Fruit fly (Drosophila melanogaster) whole organism, embryonic: ENCODE data around the gene Zaf1.

ENCODE experiments used
- Abd-B ChIP-seq: fragments of 200-800 bp; sonication (Bioruptor generic); optimal IDR thresholded peaks from 2 replicates; lab custom pipeline; 2018; ENCODE audit warnings: missing biosample characterization, mild to moderate bottlenecking, missing genetic modification characterization, moderate library complexity
- Antp ChIP-seq: fragments of 200-800 bp; sonication (Bioruptor generic); optimal IDR thresholded peaks from 3 replicates; lab custom pipeline; 2016; ENCODE audit warnings: missing biosample characterization, missing genetic modification characterization
- BEAF-32 ChIP-seq: fragments of 200-800 bp; sonication (Bioruptor generic); optimal IDR thresholded peaks from 3 replicates; lab custom pipeline; 2017; ENCODE audit warnings: missing biosample characterization, missing genetic modification characterization, mild to moderate bottlenecking, moderate library complexity, missing genetic modification reagents
- CG10431 ChIP-seq: fragments of 200-800 bp; sonication (Bioruptor generic); optimal IDR thresholded peaks from 3 replicates; lab custom pipeline; 2018; ENCODE audit warnings: missing biosample characterization, mild to moderate bottlenecking, missing genetic modification characterization
- CG10565 ChIP-seq: fragments of 200-800 bp; sonication (Bioruptor generic); optimal IDR thresholded peaks from 3 replicates; lab custom pipeline; 2016; ENCODE audit warnings: missing biosample characterization, mild to moderate bottlenecking, missing genetic modification characterization
- CG11093 ChIP-seq: fragments of 200-800 bp; sonication (Bioruptor generic); IDR thresholded peaks from 3 replicates; pipeline ENCODE4 v1.3.6; 2022; ENCODE audit warnings: missing biosample characterization, missing genetic modification characterization
- CG11723 ChIP-seq: fragments of 200-800 bp; sonication (Bioruptor generic); optimal IDR thresholded peaks from 2 replicates; lab custom pipeline; 2017; ENCODE audit warnings: missing biosample characterization, mild to moderate bottlenecking, missing genetic modification characterization
- CG12071 ChIP-seq: fragments of 200-800 bp; sonication (Bioruptor generic); optimal IDR thresholded peaks from 3 replicates; lab custom pipeline; 2018; ENCODE audit warnings: missing biosample characterization, mild to moderate bottlenecking, missing genetic modification characterization
- CG12391 ChIP-seq: fragments of 200-800 bp; sonication (Bioruptor generic); optimal IDR thresholded peaks from 3 replicates; lab custom pipeline; 2018; ENCODE audit warnings: missing biosample characterization, mild to moderate bottlenecking, missing genetic modification characterization, moderate library complexity
- CG14710 ChIP-seq: fragments of 200-800 bp; sonication (Bioruptor generic); optimal IDR thresholded peaks from 3 replicates; lab custom pipeline; 2019; ENCODE audit warnings: missing biosample characterization, mild to moderate bottlenecking, missing genetic modification characterization, moderate library complexity
- CG15479 ChIP-seq: fragments of 200-800 bp; sonication (Bioruptor generic); optimal IDR thresholded peaks from 3 replicates; lab custom pipeline; 2019; ENCODE audit warnings: missing biosample characterization, mild to moderate bottlenecking, missing genetic modification characterization, moderate library complexity
- CG17361 ChIP-seq: fragments of 200-800 bp; sonication (Bioruptor generic); IDR thresholded peaks from 3 replicates; pipeline ENCODE4 v1.3.6; 2022; ENCODE audit warnings: missing biosample characterization, missing genetic modification characterization
- CG2120 ChIP-seq: fragments of 200-800 bp; sonication (Bioruptor generic); optimal IDR thresholded peaks from 3 replicates; lab custom pipeline; 2016; ENCODE audit warnings: missing biosample characterization, missing genetic modification characterization
- CG30020 ChIP-seq: fragments of 200-800 bp; optimal IDR thresholded peaks from 2 replicates; lab custom pipeline; 2019; ENCODE audit warnings: missing biosample characterization, mild to moderate bottlenecking, missing genetic modification characterization, moderate library complexity
- CG34422 ChIP-seq: fragments of 200-800 bp; sonication (Bioruptor generic); IDR thresholded peaks from 3 replicates; pipeline ENCODE4 v1.3.6; 2022; ENCODE audit warnings: missing biosample characterization, missing genetic modification characterization
- CG3838 ChIP-seq: fragments of 200-800 bp; sonication (Bioruptor generic); optimal IDR thresholded peaks from 3 replicates; lab custom pipeline; 2016; ENCODE audit warnings: missing biosample characterization, missing genetic modification characterization
- CG6689 ChIP-seq: fragments of 200-800 bp; sonication (Bioruptor generic); IDR thresholded peaks from 2 replicates; pipeline ENCODE4 v1.3.6; 2022; ENCODE audit warnings: missing biosample characterization, missing genetic modification characterization
- CG8478 ChIP-seq: fragments of >200 bp; optimal IDR thresholded peaks from 2 replicates; lab custom pipeline; 2018
- CG9797 ChIP-seq: fragments of 200-800 bp; sonication (Bioruptor generic); optimal IDR thresholded peaks from 3 replicates; lab custom pipeline; 2018; ENCODE audit warnings: missing biosample characterization, mild to moderate bottlenecking, missing genetic modification characterization
- CkIIα-i1 ChIP-seq: fragments of 200-800 bp; sonication (Bioruptor generic); IDR thresholded peaks from 2 replicates; pipeline ENCODE4 v1.3.6; 2022; ENCODE audit warnings: missing biosample characterization, missing genetic modification characterization
- D19B ChIP-seq: fragments of 200-800 bp; sonication (Bioruptor generic); optimal IDR thresholded peaks from 2 replicates; lab custom pipeline; 2017; ENCODE audit warnings: missing biosample characterization, mild to moderate bottlenecking, missing genetic modification characterization
- Deaf1 ChIP-seq: fragments of 200-800 bp; optimal IDR thresholded peaks from 3 replicates; lab custom pipeline; 2019; ENCODE audit warnings: missing biosample characterization, mild to moderate bottlenecking, missing genetic modification characterization, moderate library complexity
- Dfd ChIP-seq, 2 experiments: fragments of >200 bp; optimal IDR thresholded peaks; 2 replicates each; lab custom pipeline; 2017; ENCODE audit warnings: missing biosample characterization in 2 of 2, missing genetic modification characterization in 2 of 2
- Doc3 ChIP-seq: fragments of 200-800 bp; sonication (Bioruptor generic); IDR thresholded peaks from 3 replicates; pipeline ENCODE4 v1.3.6; 2022; ENCODE audit warnings: missing biosample characterization, missing genetic modification characterization; ENCODE audit not compliant: partially characterized antibody
- HLH54F ChIP-seq: fragments of 200-800 bp; sonication (Bioruptor generic); optimal IDR thresholded peaks from 3 replicates; lab custom pipeline; 2016; ENCODE audit warnings: missing biosample characterization, missing genetic modification characterization
- Mes4 ChIP-seq: fragments of 200-800 bp; sonication (Bioruptor generic); optimal IDR thresholded peaks from 2 replicates; lab custom pipeline; 2016; ENCODE audit warnings: missing biosample characterization, missing genetic modification characterization
- Nf-YC ChIP-seq: fragments of 200-800 bp; optimal IDR thresholded peaks from 3 replicates; lab custom pipeline; 2019; ENCODE audit warnings: missing biosample characterization, mild to moderate bottlenecking, missing genetic modification characterization, moderate library complexity
- PHDP ChIP-seq: fragments of 200-800 bp; sonication (Bioruptor generic); optimal IDR thresholded peaks from 3 replicates; lab custom pipeline; 2018; ENCODE audit warnings: missing biosample characterization, mild to moderate bottlenecking, missing genetic modification characterization, moderate library complexity
- Rx ChIP-seq: fragments of 200-800 bp; sonication (Bioruptor generic); IDR thresholded peaks from 2 replicates; pipeline ENCODE4 v1.3.6; 2022; ENCODE audit warnings: missing biosample characterization, missing genetic modification characterization
- Side ChIP-seq: fragments of 200-800 bp; sonication (Bioruptor generic); optimal IDR thresholded peaks from 2 replicates; lab custom pipeline; 2016; ENCODE audit warnings: missing biosample characterization, missing genetic modification characterization
- Taf1 ChIP-seq: fragments of 200-800 bp; sonication (Bioruptor generic); IDR thresholded peaks from 2 replicates; pipeline ENCODE4 v1.3.6; 2022; ENCODE audit warnings: missing biosample characterization, missing genetic modification characterization
- Trl ChIP-seq, 3 experiments: fragments of >200 bp in 2 of 3; fragments of 200-800 bp in 1 of 3; sonication (Bioruptor generic) in 1 of 3; optimal IDR thresholded peaks; 2 replicates in 1 of 3; 3 replicates in 2 of 3; lab custom pipeline; 2016 to 2017; ENCODE audit warnings: missing biosample characterization in 1 of 3, missing genetic modification characterization in 1 of 3
- amos ChIP-seq: fragments of 200-800 bp; sonication (Bioruptor generic); IDR thresholded peaks from 2 replicates; pipeline ENCODE4 v1.3.6; 2022; ENCODE audit warnings: missing biosample characterization, missing genetic modification characterization; ENCODE audit not compliant: partially characterized antibody
- ap ChIP-seq: fragments of 200-800 bp; sonication (Bioruptor generic); IDR thresholded peaks from 2 replicates; pipeline ENCODE4 v1.3.6; 2022; ENCODE audit warnings: missing biosample characterization, missing genetic modification characterization
- az2 ChIP-seq: fragments of 200-800 bp; sonication (Bioruptor generic); optimal IDR thresholded peaks from 3 replicates; lab custom pipeline; 2016; ENCODE audit warnings: missing biosample characterization, missing genetic modification characterization
- bab2 ChIP-seq: fragments of 200-800 bp; sonication (Bioruptor generic); optimal IDR thresholded peaks from 2 replicates; lab custom pipeline; 2016; ENCODE audit warnings: missing biosample characterization, missing genetic modification characterization
- dati ChIP-seq: fragments of 200-800 bp; sonication (Bioruptor generic); IDR thresholded peaks from 2 replicates; pipeline ENCODE4 v1.3.6; 2022; ENCODE audit warnings: missing biosample characterization, missing genetic modification characterization
- dysf ChIP-seq: fragments of 200-800 bp; sonication (Bioruptor generic); IDR thresholded peaks from 3 replicates; pipeline ENCODE4 v1.3.6; 2022; ENCODE audit warnings: missing biosample characterization, missing genetic modification characterization
- eve ChIP-seq, 2 experiments: fragments of >200 bp; optimal IDR thresholded peaks; 2 replicates each; lab custom pipeline; 2017; ENCODE audit warnings: missing biosample characterization in 2 of 2, missing genetic modification characterization in 2 of 2
- gem ChIP-seq: fragments of 200-800 bp; sonication (Bioruptor generic); optimal IDR thresholded peaks from 2 replicates; lab custom pipeline; 2019; ENCODE audit warnings: missing biosample characterization, mild to moderate bottlenecking, missing genetic modification characterization, moderate library complexity
- gsb-n ChIP-seq: fragments of 200-800 bp; sonication (Bioruptor generic); optimal IDR thresholded peaks from 3 replicates; lab custom pipeline; 2018; ENCODE audit warnings: missing biosample characterization, mild to moderate bottlenecking, missing genetic modification characterization
- ham ChIP-seq: fragments of 200-800 bp; sonication (Bioruptor generic); IDR thresholded peaks from 2 replicates; pipeline ENCODE4 v1.3.6; 2022; ENCODE audit warnings: missing biosample characterization, missing genetic modification characterization
- mirr ChIP-seq: fragments of 200-800 bp; sonication (Bioruptor generic); optimal IDR thresholded peaks from 3 replicates; lab custom pipeline; 2018; ENCODE audit warnings: missing biosample characterization, mild to moderate bottlenecking, missing genetic modification characterization
- nerfin-1 ChIP-seq: fragments of 200-800 bp; sonication (Bioruptor generic); optimal IDR thresholded peaks from 3 replicates; lab custom pipeline; 2019; ENCODE audit warnings: missing biosample characterization, mild to moderate bottlenecking, missing genetic modification characterization, moderate library complexity
- pan ChIP-seq, 4 experiments: fragments of >200 bp in 3 of 4; fragments of 200-800 bp in 1 of 4; sonication (Bioruptor generic) in 1 of 4; optimal IDR thresholded peaks in 3 of 4; IDR thresholded peaks in 1 of 4; 2 replicates each; pipeline versions ENCODE4 v1.3.6 to Lab custom; 2017 to 2022; ENCODE audit warnings: missing biosample characterization in 2 of 4, missing genetic modification characterization in 2 of 4, mixed read lengths in 1 of 4
- slp2 ChIP-seq: fragments of 200-800 bp; sonication (Bioruptor generic); optimal IDR thresholded peaks from 2 replicates; lab custom pipeline; 2016; ENCODE audit warnings: missing biosample characterization, missing genetic modification characterization
- sna ChIP-seq: fragments of 200-800 bp; sonication (Bioruptor generic); IDR thresholded peaks from 2 replicates; pipeline ENCODE4 v1.3.6; 2022; ENCODE audit warnings: missing biosample characterization, missing genetic modification characterization; ENCODE audit not compliant: partially characterized antibody
- sob ChIP-seq: fragments of 200-800 bp; sonication (Bioruptor generic); IDR thresholded peaks from 2 replicates; pipeline ENCODE4 v1.3.6; 2022; ENCODE audit warnings: missing biosample characterization, missing genetic modification characterization
- tna ChIP-seq: fragments of 200-800 bp; sonication (Bioruptor generic); IDR thresholded peaks from 2 replicates; pipeline ENCODE4 v1.3.6; 2022; ENCODE audit warnings: missing biosample characterization, missing genetic modification characterization; ENCODE audit not compliant: partially characterized antibody
- zfh1 ChIP-seq: fragments of 200-800 bp; sonication (Bioruptor generic); IDR thresholded peaks from 3 replicates; pipeline ENCODE4 v1.3.6; 2022; ENCODE audit warnings: missing biosample characterization, missing genetic modification characterization

The Zaf1 gene

DNA sequence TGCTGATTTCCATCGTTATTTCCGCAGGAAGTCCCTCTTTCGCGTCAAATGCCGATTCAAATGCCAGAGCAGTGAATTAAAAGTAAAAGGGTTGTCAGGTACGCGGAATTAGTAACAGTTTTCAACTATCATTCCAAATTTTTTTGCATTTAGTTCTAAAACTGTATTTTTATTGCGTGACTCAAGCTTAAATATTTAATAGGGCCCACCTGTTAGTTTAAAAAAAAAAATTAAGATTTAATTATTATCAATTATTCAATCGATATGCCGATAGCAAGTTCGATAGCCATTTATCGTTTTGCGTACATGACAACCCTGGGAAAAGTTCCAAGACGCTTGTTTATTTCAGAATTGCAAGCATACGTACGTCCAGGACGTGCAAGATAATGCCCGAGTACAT is 2.4 kb downstream of the Zaf1 start, which contains the start of gene CG14711 (continued):
- TF ChIP-seq Rx (GFP tag; lab: Robert Waterston, UW) (peak; percentile 42; the same call in 1 of the 2 replicates), CG6689 (peak; percentile 81), CG11723 (GFP tag; lab: Kevin White, UChicago) (no peak), Dfd (GFP tag; optimal IDR thresholded peaks at IDR 0.05; lab: Kevin White, UChicago) (no peak), gsb-n (no peak), ap (peak; percentile 79), CG15479 (GFP tag; lab: Kevin White, UChicago) (no peak), pan (optimal IDR thresholded peaks at IDR 0.05; lab: Kevin White, UChicago) (no peak), pan (GFP tag; optimal IDR thresholded peaks at IDR 0.05 in 1 of 2, IDR thresholded peaks at IDR 0.05 in 1 of 2) (peak in 1 of 2 experiments; percentile 86), CG10431 (peak; percentile 82), CkIIα-i1 (GFP tag; lab: Robert Waterston, UW) (no peak), Abd-B (GFP tag; lab: Kevin White, UChicago) (peak; percentile 91), mirr (GFP tag; lab: Kevin White, UChicago) (peak; percentile 58), nerfin-1 (tag; lab: Kevin White, UChicago) (peak; percentile 92), CG10565 (GFP tag; lab: Kevin White, UChicago) (peak; percentile 11), Mes4 (GFP tag; lab: Kevin White, UChicago) (peak; percentile 53), Trl (optimal IDR thresholded peaks at IDR 0.05; lab: Kevin White, UChicago) (no peak), Trl (GFP tag; optimal IDR thresholded peaks at IDR 0.05; lab: Kevin White, UChicago) (peak; percentile 77), sna (GFP tag; lab: Robert Waterston, UW) (peak; percentile 86; the same call in 1 of the 2 replicates), CG3838 (GFP tag; lab: Kevin White, UChicago) (peak; percentile 67), eve (GFP tag; optimal IDR thresholded peaks at IDR 0.05; lab: Kevin White, UChicago) (no peak), CG9797 (GFP tag; lab: Kevin White, UChicago) (peak; percentile 23), tna (GFP tag; lab: Robert Waterston, UW) (peak; percentile 63; the same call in 1 of the 2 replicates), CG2120 (GFP tag; lab: Kevin White, UChicago) (peak; percentile 88), gem (tag; lab: Kevin White, UChicago) (peak; percentile 93), CG14710 (tag; lab: Kevin White, UChicago) (peak; percentile 98), Antp (GFP tag; lab: Kevin White, UChicago) (peak; percentile 68), CG12071 (GFP tag; lab: Kevin White, UChicago) (no peak), CG8478 (lab: Kevin White, UChicago) (no peak), dysf (GFP tag; lab: Robert Waterston, UW) (peak; percentile 78), CG12391 (tag; lab: Kevin White, UChicago) (peak; percentile 93), Side (GFP tag; lab: Kevin White, UChicago) (peak; percentile 45), CG34422 (peak; percentile 82), Nf-YC (tag; lab: Kevin White, UChicago) (peak; percentile 82), zfh1 (GFP tag; lab: Robert Waterston, UW) (peak; percentile 82), PHDP (tag; lab: Kevin White, UChicago) (peak; percentile 90), amos (GFP tag; lab: Robert Waterston, UW) (peak; percentile 74), CG11093 (GFP tag; lab: Robert Waterston, UW) (peak; percentile 59; the same call in 1 of the 3 replicates), CG30020 (tag; lab: Kevin White, UChicago) (peak; percentile 77), D19B (GFP tag; lab: Kevin White, UChicago) (peak; percentile 48), BEAF-32 (peak; percentile 75), az2 (GFP tag; lab: Kevin White, UChicago) (peak; percentile 90), HLH54F (GFP tag; lab: Kevin White, UChicago) (peak; percentile 61), CG17361 (GFP tag; lab: Robert Waterston, UW) (peak; percentile 85), slp2 (GFP tag; lab: Kevin White, UChicago) (peak; percentile 24), sob (peak; percentile 85), ham (peak; percentile 46; the same call in 1 of the 2 replicates), Taf1 (GFP tag; lab: Robert Waterston, UW) (peak; percentile 51), bab2 (GFP tag; lab: Kevin White, UChicago) (peak; percentile 83), Doc3 (GFP tag; lab: Robert Waterston, UW) (peak; percentile 79), Deaf1 (no peak), dati (GFP tag; lab: Robert Waterston, UW) (no peak; the same call in 1 of the 2 replicates)
